Fruit fly (Drosophila melanogaster): ENCODE data around the gene Srp68.

Srp68 gene

dm6 chr3L:9025680-9026079 is 50.8 kb downstream of the Srp68 start (continued):
- TF ChIP-seq Hand (GFP tag; optimal IDR thresholded peaks at IDR 0.05) (peak; percentile 48), pum (GFP tag; optimal IDR thresholded peaks at IDR 0.05) (peak; percentile 79), CG11504 (tag; optimal IDR thresholded peaks at IDR 0.05) (peak; percentile 90), Camta (GFP tag; optimal IDR thresholded peaks at IDR 0.05) (peak; percentile 87), HLH54F (GFP tag; optimal IDR thresholded peaks at IDR 0.05) (peak; percentile 77), disco-r (GFP tag; optimal IDR thresholded peaks at IDR 0.05) (peak; percentile 29), fd96Cb (tag; optimal IDR thresholded peaks at IDR 0.05) (peak; percentile 88), cad (GFP tag; optimal IDR thresholded peaks at IDR 0.05) (no peak), Eip74EF (GFP tag; optimal IDR thresholded peaks at IDR 0.05) (peak in 1 of 2 experiments; percentile 64), Ssrp (tag; optimal IDR thresholded peaks at IDR 0.05) (peak; percentile 78), Side (GFP tag; optimal IDR thresholded peaks at IDR 0.05) (peak; percentile 78), HHEX (GFP tag; optimal IDR thresholded peaks at IDR 0.05) (peak; percentile 70), bcd (GFP tag; optimal IDR thresholded peaks at IDR 0.05) (peak; percentile 74), ERR (GFP tag; optimal IDR thresholded peaks at IDR 0.05) (peak; percentile 45), dmrt11E (tag; optimal IDR thresholded peaks at IDR 0.05) (peak; percentile 86), CG12299 (tag; optimal IDR thresholded peaks at IDR 0.05) (peak; percentile 65), Hr39 (optimal IDR thresholded peaks at IDR 0.05) (no peak), CG12071 (GFP tag; optimal IDR thresholded peaks at IDR 0.05) (peak; percentile 76), CG14050 (GFP tag; IDR thresholded peaks at IDR 0.05) (peak; percentile 81), Dip3 (GFP tag; optimal IDR thresholded peaks at IDR 0.05) (peak; percentile 69), YL-1 (GFP tag; optimal IDR thresholded peaks at IDR 0.05) (no peak), Chrac-16 (GFP tag; optimal IDR thresholded peaks at IDR 0.05) (peak; percentile 78), CG34224 (GFP tag; IDR thresholded peaks at IDR 0.05; ENCODE audit: partially characterized antibody) (no peak), Hsf (GFP tag; optimal IDR thresholded peaks at IDR 0.05) (peak; percentile 82), CG8944 (GFP tag; optimal IDR thresholded peaks at IDR 0.05) (peak; percentile 75), sima (GFP tag; optimal IDR thresholded peaks at IDR 0.05) (peak; percentile 35), MESR4 (GFP tag; optimal IDR thresholded peaks at IDR 0.05) (no peak), CG8924 (tag; optimal IDR thresholded peaks at IDR 0.05) (peak; percentile 85), CG32767 (GFP tag; IDR thresholded peaks at IDR 0.05) (peak; percentile 91), CG11085 (GFP tag; IDR thresholded peaks at IDR 0.05) (peak; percentile 54), Dip2 (GFP tag; IDR thresholded peaks at IDR 0.05) (0 out of 2 replicates have a peak, but pooled peaks have one; percentile 20), cwo (GFP tag; optimal IDR thresholded peaks at IDR 0.05) (peak; percentile 51), fd64A (GFP tag; optimal IDR thresholded peaks at IDR 0.05) (peak; percentile 47), CG32772 (GFP tag; IDR thresholded peaks at IDR 0.05) (peak; percentile 90), PHDP (tag; optimal IDR thresholded peaks at IDR 0.05) (peak; percentile 85), CG42726 (GFP tag; IDR thresholded peaks at IDR 0.05; ENCODE audit: partially characterized antibody) (no peak), sd (tag; optimal IDR thresholded peaks at IDR 0.05) (peak; percentile 61), CG2129 (GFP tag; IDR thresholded peaks at IDR 0.05; ENCODE audit: partially characterized antibody) (no peak), CG8089 (GFP tag; optimal IDR thresholded peaks at IDR 0.05) (peak; percentile 75), CG13123 (GFP tag; optimal IDR thresholded peaks at IDR 0.05) (peak; percentile 74), CG6683 (GFP tag; optimal IDR thresholded peaks at IDR 0.05) (peak; percentile 49), C15 (GFP tag; IDR thresholded peaks at IDR 0.05) (peak; percentile 56; the same call in 1 of the 3 replicates), CG15601 (tag; optimal IDR thresholded peaks at IDR 0.05) (peak; percentile 75), Tbp (GFP tag; optimal IDR thresholded peaks at IDR 0.05) (no peak), CG8478 (optimal IDR thresholded peaks at IDR 0.05) (no peak), ci (GFP tag; IDR thresholded peaks at IDR 0.05) (peak; percentile 97), Hr78 (GFP tag; optimal IDR thresholded peaks at IDR 0.05) (peak in 1 of 2 experiments; percentile 63), CG4282 (GFP tag; optimal IDR thresholded peaks at IDR 0.05) (peak; percentile 45), Mes4 (GFP tag; optimal IDR thresholded peaks at IDR 0.05) (peak; percentile 65), ewg (GFP tag; optimal IDR thresholded peaks at IDR 0.05) (peak; percentile 72), jigr1 (GFP tag; IDR thresholded peaks at IDR 0.05) (peak; percentile 81; the same call in 2 of the 3 replicates)
